Fruit fly (Drosophila melanogaster): ENCODE data around the gene Eig71Eh.

dm6 chr3L:15670455-15670854 lies 11.2 kb upstream of the Eig71Eh start:
- no peak for TF ChIP-seq hbn (GFP tag; IDR thresholded peaks at IDR 0.05; ENCODE audit: partially characterized antibody)
- TF ChIP-seq sc (optimal IDR thresholded peaks at IDR 0.05) = no peak
- TF ChIP-seq sc (GFP tag; optimal IDR thresholded peaks at IDR 0.05) = no peak
- no peak for TF ChIP-seq CG9797 (GFP tag; optimal IDR thresholded peaks at IDR 0.05)
- no peak for TF ChIP-seq Nf-YA (GFP tag; IDR thresholded peaks at IDR 0.05)
- no peak for TF ChIP-seq CG15601 (tag; optimal IDR thresholded peaks at IDR 0.05)
- no peak for TF ChIP-seq abd-A (tag; optimal IDR thresholded peaks at IDR 0.05)
- no peak for TF ChIP-seq CG13424 (tag; optimal IDR thresholded peaks at IDR 0.05)
- no peak for TF ChIP-seq B-H1 (GFP tag; IDR thresholded peaks at IDR 0.05)
- TF ChIP-seq CG7987 (GFP tag; optimal IDR thresholded peaks at IDR 0.05) = no peak
- TF ChIP-seq CG32767 (GFP tag; IDR thresholded peaks at IDR 0.05) = no peak

Data from whole organism, embryonic.